Fruit fly (Drosophila melanogaster) whole organism, adult: ENCODE measurements around the gene Axud1.

Experiments
- CG11617 ChIP-seq: fragments of 200-800 bp; sonication (Bioruptor generic); optimal IDR thresholded peaks from 2 replicates; lab custom pipeline; 2017; ENCODE audit warnings: mild to moderate bottlenecking, missing biosample characterization, missing genetic modification reagents, missing genetic modification characterization
- CG12768 ChIP-seq: fragments of 200-800 bp; sonication (Bioruptor generic); optimal IDR thresholded peaks from 2 replicates; lab custom pipeline; 2017; ENCODE audit warnings: missing biosample characterization, missing genetic modification characterization, mild to moderate bottlenecking, moderate library complexity, missing genetic modification reagents
- CG14711 ChIP-seq: fragments of 200-800 bp; sonication (Bioruptor generic); optimal IDR thresholded peaks from 2 replicates; lab custom pipeline; 2018; ENCODE audit warnings: missing biosample characterization, mild to moderate bottlenecking, missing genetic modification characterization, moderate library complexity
- CG1620 ChIP-seq: fragments of 200-800 bp; sonication (Bioruptor generic); optimal IDR thresholded peaks from 2 replicates; lab custom pipeline; 2016; ENCODE audit warnings: missing biosample characterization, missing genetic modification characterization
- CG33017 ChIP-seq: fragments of 200-800 bp; sonication (Bioruptor generic); optimal IDR thresholded peaks from 2 replicates; lab custom pipeline; 2018; ENCODE audit warnings: missing biosample characterization, mild to moderate bottlenecking, missing genetic modification characterization, moderate library complexity
- CG5204 ChIP-seq: fragments of 200-800 bp; sonication (Bioruptor generic); optimal IDR thresholded peaks from 2 replicates; lab custom pipeline; 2016; ENCODE audit warnings: missing biosample characterization, missing genetic modification characterization
- CG7045 ChIP-seq: fragments of 200-800 bp; sonication (Bioruptor generic); optimal IDR thresholded peaks from 2 replicates; lab custom pipeline; 2017; ENCODE audit warnings: missing biosample characterization, mild to moderate bottlenecking, missing genetic modification characterization
- CG7101 ChIP-seq: fragments of 200-800 bp; sonication (Bioruptor generic); optimal IDR thresholded peaks from 2 replicates; lab custom pipeline; 2018; ENCODE audit warnings: missing biosample characterization, mild to moderate bottlenecking, missing genetic modification characterization, moderate library complexity
- Clk ChIP-seq: fragments of 200-800 bp; sonication (Bioruptor generic); optimal IDR thresholded peaks from 2 replicates; lab custom pipeline; 2017; ENCODE audit warnings: missing biosample characterization, missing genetic modification characterization
- Hr96 ChIP-seq: fragments of 200-800 bp; sonication (Bioruptor generic); optimal IDR thresholded peaks from 2 replicates; lab custom pipeline; 2016; ENCODE audit warnings: missing biosample characterization, missing genetic modification characterization
- Mnt ChIP-seq: fragments of 200-800 bp; sonication (Bioruptor generic); optimal IDR thresholded peaks from 2 replicates; lab custom pipeline; 2016; ENCODE audit warnings: missing biosample characterization, mild to moderate bottlenecking, missing genetic modification characterization
- bab1 ChIP-seq: fragments of 200-800 bp; sonication (Bioruptor generic); optimal IDR thresholded peaks from 3 replicates; lab custom pipeline; 2019; ENCODE audit warnings: missing biosample characterization, mild to moderate bottlenecking, missing genetic modification characterization, moderate library complexity
- cnc ChIP-seq, 2 experiments: fragments of >200 bp; optimal IDR thresholded peaks; 2 replicates each; lab custom pipeline; 2017
- kay ChIP-seq: fragments of 200-800 bp; sonication (Bioruptor generic); peaks from one replicate; lab custom pipeline; 2016; ENCODE audit warnings: missing biosample characterization, missing genetic modification characterization, borderline replicate concordance

dm6 chr2L:2364200-2364754 is 868 bp upstream of the Axud1 start:
- TF ChIP-seq CG14711 (tag; lab: Kevin White, UChicago) = no peak
- no peak for TF ChIP-seq cnc (optimal IDR thresholded peaks at IDR 0.05; lab: Kevin White, UChicago)
- TF ChIP-seq kay (GFP tag; lab: Kevin White, UChicago) = no peak
- no peak for TF ChIP-seq CG5204 (GFP tag; lab: Kevin White, UChicago)
- no peak for TF ChIP-seq CG7045
- no peak for TF ChIP-seq Mnt (GFP tag; lab: Kevin White, UChicago)
- TF ChIP-seq CG33017 (tag; lab: Kevin White, UChicago) = no peak
- no peak for TF ChIP-seq Clk (GFP tag; lab: Kevin White, UChicago)
- TF ChIP-seq bab1 (GFP tag; lab: Kevin White, UChicago) = no peak
- no peak for TF ChIP-seq CG1620 (GFP tag; lab: Kevin White, UChicago)
- TF ChIP-seq Hr96 = no peak
- no peak for TF ChIP-seq CG12768 (GFP tag; lab: Kevin White, UChicago)
- no peak for TF ChIP-seq CG11617 (GFP tag; lab: Kevin White, UChicago)
- no peak for TF ChIP-seq CG7101 (tag; lab: Kevin White, UChicago)
